Fruit fly (Drosophila melanogaster): ENCODE measurements around the gene RpS14b.
A peak's percentile ranks its signal among the peaks of the same experiment; 100 is the strongest.

The RpS14b gene

dm6 chrX:7978027-7978426 is 43.3 kb downstream of the RpS14b start (continued):
- TF ChIP-seq CG12104 (GFP tag; optimal IDR thresholded peaks at IDR 0.05): no peak
- TF ChIP-seq CG18764 (GFP tag; optimal IDR thresholded peaks at IDR 0.05): no peak
- TF ChIP-seq CG1832 (GFP tag; optimal IDR thresholded peaks at IDR 0.05): no peak
- no peak for TF ChIP-seq CG7928 (GFP tag; optimal IDR thresholded peaks at IDR 0.05)
- TF ChIP-seq CG6765 (GFP tag; optimal IDR thresholded peaks at IDR 0.05): no peak
- peak; percentile 9 for TF ChIP-seq CG13424 (tag; optimal IDR thresholded peaks at IDR 0.05)
- TF ChIP-seq Dip3 (GFP tag; optimal IDR thresholded peaks at IDR 0.05): no peak
- TF ChIP-seq CG42726 (GFP tag; IDR thresholded peaks at IDR 0.05; ENCODE audit: partially characterized antibody): no peak
- TF ChIP-seq CG10959 (GFP tag; IDR thresholded peaks at IDR 0.05): no peak
- no peak for TF ChIP-seq otp (GFP tag; IDR thresholded peaks at IDR 0.05)
- TF ChIP-seq CG10565 (GFP tag; optimal IDR thresholded peaks at IDR 0.05): no peak
- no peak for TF ChIP-seq CG32532 (GFP tag; IDR thresholded peaks at IDR 0.05)
- TF ChIP-seq CG7839 (tag; optimal IDR thresholded peaks at IDR 0.05): peak; percentile 30
- no peak for TF ChIP-seq CG4617 (GFP tag; optimal IDR thresholded peaks at IDR 0.05; ENCODE audit: borderline replicate concordance)
- TF ChIP-seq CG17612 (GFP tag; IDR thresholded peaks at IDR 0.05): no peak
- TF ChIP-seq Hmr (GFP tag; optimal IDR thresholded peaks at IDR 0.05): no peak
- no peak for TF ChIP-seq Hr78 (GFP tag; optimal IDR thresholded peaks at IDR 0.05)
- no peak for TF ChIP-seq Abd-B (GFP tag; optimal IDR thresholded peaks at IDR 0.05)
- peak; percentile 39 for TF ChIP-seq Sox102F (GFP tag; optimal IDR thresholded peaks at IDR 0.05)
- no peak for TF ChIP-seq CG9797 (GFP tag; optimal IDR thresholded peaks at IDR 0.05)
- no peak for TF ChIP-seq nom (GFP tag; optimal IDR thresholded peaks at IDR 0.05)
- TF ChIP-seq CG1792 (GFP tag; optimal IDR thresholded peaks at IDR 0.05): no peak
- TF ChIP-seq h (optimal IDR thresholded peaks at IDR 0.05): no peak
- no peak for TF ChIP-seq crol (GFP tag; IDR thresholded peaks at IDR 0.05)
- TF ChIP-seq CG9876 (GFP tag; optimal IDR thresholded peaks at IDR 0.05): no peak
- TF ChIP-seq wdn (GFP tag; IDR thresholded peaks at IDR 0.05): no peak
- TF ChIP-seq klu (GFP tag; IDR thresholded peaks at IDR 0.05): no peak
- no peak for TF ChIP-seq C15 (GFP tag; IDR thresholded peaks at IDR 0.05)
- no peak for TF ChIP-seq sd (tag; optimal IDR thresholded peaks at IDR 0.05)
- TF ChIP-seq CHES-1-like (GFP tag; optimal IDR thresholded peaks at IDR 0.05): no peak
- no peak for TF ChIP-seq CG2199 (GFP tag; IDR thresholded peaks at IDR 0.05)
- TF ChIP-seq CG10654 (GFP tag; optimal IDR thresholded peaks at IDR 0.05): no peak
- peak; percentile 84 for TF ChIP-seq sens (GFP tag)
- TF ChIP-seq fd3F (GFP tag; optimal IDR thresholded peaks at IDR 0.05): no peak
- TF ChIP-seq Side (GFP tag; optimal IDR thresholded peaks at IDR 0.05): no peak
- TF ChIP-seq CG12071 (GFP tag; optimal IDR thresholded peaks at IDR 0.05): no peak
- TF ChIP-seq CG6813 (GFP tag; optimal IDR thresholded peaks at IDR 0.05): no peak
- no peak for TF ChIP-seq CG4282 (GFP tag; optimal IDR thresholded peaks at IDR 0.05)
- TF ChIP-seq NC2α (GFP tag; optimal IDR thresholded peaks at IDR 0.05): no peak
- no peak for TF ChIP-seq MTF-1 (GFP tag; optimal IDR thresholded peaks at IDR 0.05; ENCODE audit: borderline replicate concordance)
- no peak for TF ChIP-seq usp (GFP tag; optimal IDR thresholded peaks at IDR 0.05)
- no peak for TF ChIP-seq CG1602 (GFP tag; optimal IDR thresholded peaks at IDR 0.05)
- TF ChIP-seq Lpt (GFP tag; optimal IDR thresholded peaks at IDR 0.05): no peak
- peak; percentile 4 for TF ChIP-seq PHDP (tag; optimal IDR thresholded peaks at IDR 0.05)
- peak; percentile 4 for TF ChIP-seq org-1 (GFP tag; optimal IDR thresholded peaks at IDR 0.05)
- no peak for TF ChIP-seq emc (GFP tag; optimal IDR thresholded peaks at IDR 0.05)
- TF ChIP-seq CG4854 (GFP tag; optimal IDR thresholded peaks at IDR 0.05): no peak
